Fruit fly (Drosophila melanogaster) whole organism, embryonic: ENCODE measurements around the gene Ir94a.

Experiments used
- CG8388 ChIP-seq: fragments of 200-800 bp; sonication (Bioruptor generic); optimal IDR thresholded peaks from 2 replicates; lab custom pipeline; 2019; ENCODE audit warnings: missing biosample characterization, mild to moderate bottlenecking, missing genetic modification characterization, moderate library complexity
- gcm ChIP-seq: fragments of 200-800 bp; sonication (Bioruptor generic); optimal IDR thresholded peaks from 2 replicates; lab custom pipeline; 2019; ENCODE audit warnings: missing biosample characterization, mild to moderate bottlenecking, missing genetic modification characterization, moderate library complexity

The Ir94a gene

dm6 chr3R:22163258-22163805 is 50.1 kb downstream of the Ir94a start:
- TF ChIP-seq gcm (GFP tag; lab: Kevin White, UChicago) (no peak), CG8388 (peak; percentile 75)
